Fruit fly (Drosophila melanogaster) whole organism, embryonic: ENCODE results near the gene RpS28b.

Source experiments
- CG11695 ChIP-seq: fragments of 200-800 bp; sonication (Bioruptor generic); IDR thresholded peaks from 3 replicates; pipeline ENCODE4 v1.3.6; 2022; ENCODE audit warnings: missing biosample characterization, missing genetic modification characterization
- CG14860 ChIP-seq: fragments of 200-800 bp; sonication (Bioruptor generic); IDR thresholded peaks from 3 replicates; pipeline ENCODE4 v1.3.6; 2022; ENCODE audit warnings: missing biosample characterization, missing genetic modification characterization; ENCODE audit not compliant: partially characterized antibody
- CG17568 ChIP-seq: fragments of 200-800 bp; sonication (Bioruptor generic); optimal IDR thresholded peaks from 2 replicates; lab custom pipeline; 2018; ENCODE audit warnings: missing biosample characterization, mild to moderate bottlenecking, missing genetic modification characterization, moderate library complexity
- CG17912 ChIP-seq: fragments of 200-800 bp; sonication (Bioruptor generic); optimal IDR thresholded peaks from 2 replicates; lab custom pipeline; 2018; ENCODE audit warnings: missing biosample characterization, mild to moderate bottlenecking, missing genetic modification characterization
- CG2120 ChIP-seq: fragments of 200-800 bp; sonication (Bioruptor generic); optimal IDR thresholded peaks from 3 replicates; lab custom pipeline; 2016; ENCODE audit warnings: missing biosample characterization, missing genetic modification characterization
- CG30403 ChIP-seq: fragments of 200-800 bp; sonication (Bioruptor generic); optimal IDR thresholded peaks from 3 replicates; lab custom pipeline; 2016; ENCODE audit warnings: missing biosample characterization, missing genetic modification characterization
- CG30431 ChIP-seq: fragments of 200-800 bp; sonication (Bioruptor generic); optimal IDR thresholded peaks from 2 replicates; lab custom pipeline; 2017; ENCODE audit warnings: missing biosample characterization, missing genetic modification characterization
- CG3065 ChIP-seq: fragments of 200-800 bp; sonication (Bioruptor generic); optimal IDR thresholded peaks from 2 replicates; lab custom pipeline; 2016; ENCODE audit warnings: missing biosample characterization, missing genetic modification characterization
- CG31441 ChIP-seq: fragments of 200-800 bp; sonication (Bioruptor generic); IDR thresholded peaks from 2 replicates; pipeline ENCODE4 v1.3.6; 2022; ENCODE audit warnings: missing biosample characterization, missing genetic modification characterization
- CG32767 ChIP-seq: fragments of 200-800 bp; sonication (Bioruptor generic); IDR thresholded peaks from 2 replicates; pipeline ENCODE4 v1.3.6; 2022; ENCODE audit warnings: missing biosample characterization, missing genetic modification characterization
- CG34376 ChIP-seq: fragments of 200-800 bp; sonication (Bioruptor generic); optimal IDR thresholded peaks from 2 replicates; lab custom pipeline; 2018; ENCODE audit warnings: missing biosample characterization, mild to moderate bottlenecking, missing genetic modification characterization
- CG3995 ChIP-seq: fragments of 200-800 bp; sonication (Bioruptor generic); optimal IDR thresholded peaks from 3 replicates; lab custom pipeline; 2016; ENCODE audit warnings: missing biosample characterization, missing genetic modification characterization
- CG4424 ChIP-seq: fragments of 200-800 bp; sonication (Bioruptor generic); optimal IDR thresholded peaks from 3 replicates; lab custom pipeline; 2016; ENCODE audit warnings: missing biosample characterization, missing genetic modification characterization
- CG6791 ChIP-seq: fragments of 200-800 bp; sonication (Bioruptor generic); IDR thresholded peaks from 3 replicates; pipeline ENCODE4 v1.3.6; 2022; ENCODE audit warnings: missing biosample characterization, missing genetic modification characterization; ENCODE audit not compliant: partially characterized antibody
- CG7271 ChIP-seq: fragments of 200-800 bp; sonication (Bioruptor generic); optimal IDR thresholded peaks from 2 replicates; lab custom pipeline; 2018; ENCODE audit warnings: missing biosample characterization, mild to moderate bottlenecking, missing genetic modification characterization, moderate library complexity
- CG7372 ChIP-seq: fragments of 200-800 bp; sonication (Bioruptor generic); IDR thresholded peaks from 2 replicates; pipeline ENCODE4 v1.3.6; 2022; ENCODE audit warnings: missing biosample characterization, missing genetic modification characterization
- CG7963 ChIP-seq: fragments of 200-800 bp; sonication (Bioruptor generic); IDR thresholded peaks from 3 replicates; pipeline ENCODE4 v1.3.6; 2022; ENCODE audit warnings: missing biosample characterization, missing genetic modification characterization; ENCODE audit not compliant: partially characterized antibody
- CrebB ChIP-seq: fragments of 200-800 bp; sonication (Bioruptor generic); optimal IDR thresholded peaks from 3 replicates; lab custom pipeline; 2018; ENCODE audit warnings: missing biosample characterization, mild to moderate bottlenecking, missing genetic modification characterization
- Doc2 ChIP-seq: fragments of 200-800 bp; sonication (Bioruptor generic); IDR thresholded peaks from 2 replicates; pipeline ENCODE4 v1.3.6; 2022; ENCODE audit warnings: missing biosample characterization, missing genetic modification characterization
- Fer1 ChIP-seq: fragments of 200-800 bp; sonication (Bioruptor generic); optimal IDR thresholded peaks from 2 replicates; lab custom pipeline; 2017; ENCODE audit warnings: missing biosample characterization, mild to moderate bottlenecking, missing genetic modification characterization
- Gsc ChIP-seq: fragments of 200-800 bp; sonication (Bioruptor generic); IDR thresholded peaks from 2 replicates; pipeline ENCODE4 v1.3.6; 2022; ENCODE audit warnings: missing biosample characterization, missing genetic modification characterization
- H15 ChIP-seq: fragments of 200-800 bp; sonication (Bioruptor generic); IDR thresholded peaks from 3 replicates; pipeline ENCODE4 v1.3.6; 2022; ENCODE audit warnings: missing biosample characterization, missing genetic modification characterization
- HLHmδ ChIP-seq: fragments of 200-800 bp; sonication (Bioruptor generic); optimal IDR thresholded peaks from 2 replicates; lab custom pipeline; 2018; ENCODE audit warnings: missing biosample characterization, mild to moderate bottlenecking, missing genetic modification characterization, moderate library complexity
- Hmr ChIP-seq: fragments of 200-800 bp; sonication (Bioruptor generic); optimal IDR thresholded peaks from 3 replicates; lab custom pipeline; 2017; ENCODE audit warnings: mild to moderate bottlenecking, missing biosample characterization, missing genetic modification reagents, missing genetic modification characterization
- MTF-1 ChIP-seq: fragments of 200-800 bp; sonication (Bioruptor generic); optimal IDR thresholded peaks from 2 replicates; lab custom pipeline; 2018; ENCODE audit warnings: missing biosample characterization, mild to moderate bottlenecking, missing genetic modification characterization, borderline replicate concordance
- Myb ChIP-seq: fragments of 200-800 bp; sonication (Bioruptor generic); optimal IDR thresholded peaks from 2 replicates; lab custom pipeline; 2016; ENCODE audit warnings: missing biosample characterization, missing genetic modification characterization
- Ravus ChIP-seq: fragments of 200-800 bp; sonication (Bioruptor generic); IDR thresholded peaks from 2 replicates; pipeline ENCODE4 v1.3.6; 2022; ENCODE audit warnings: missing biosample characterization, missing genetic modification characterization
- Six4 ChIP-seq: fragments of 200-800 bp; sonication (Bioruptor generic); optimal IDR thresholded peaks from 2 replicates; lab custom pipeline; 2016; ENCODE audit warnings: missing biosample characterization, missing genetic modification characterization
- ap ChIP-seq: fragments of 200-800 bp; sonication (Bioruptor generic); IDR thresholded peaks from 2 replicates; pipeline ENCODE4 v1.3.6; 2022; ENCODE audit warnings: missing biosample characterization, missing genetic modification characterization
- bbx ChIP-seq: fragments of 200-800 bp; sonication (Bioruptor generic); IDR thresholded peaks from 2 replicates; pipeline ENCODE4 v1.3.6; 2022; ENCODE audit warnings: missing biosample characterization, missing genetic modification characterization; ENCODE audit not compliant: partially characterized antibody
- bigmax ChIP-seq: fragments of 200-800 bp; sonication (Bioruptor generic); optimal IDR thresholded peaks from 2 replicates; lab custom pipeline; 2018; ENCODE audit warnings: missing biosample characterization, mild to moderate bottlenecking, missing genetic modification characterization
- chinmo ChIP-seq: fragments of 200-800 bp; sonication (Bioruptor generic); IDR thresholded peaks from 4 replicates; pipeline ENCODE4 v1.3.6; 2022; ENCODE audit warnings: missing biosample characterization, missing genetic modification characterization; ENCODE audit not compliant: partially characterized antibody
- ci ChIP-seq: fragments of 200-800 bp; sonication (Bioruptor generic); IDR thresholded peaks from 3 replicates; pipeline ENCODE4 v1.3.6; 2022; ENCODE audit warnings: missing biosample characterization, missing genetic modification characterization
- crol ChIP-seq: fragments of 200-800 bp; sonication (Bioruptor generic); IDR thresholded peaks from 2 replicates; pipeline ENCODE4 v1.3.6; 2022; ENCODE audit warnings: missing biosample characterization, missing genetic modification characterization
- dan ChIP-seq: fragments of 200-800 bp; sonication (Bioruptor generic); IDR thresholded peaks from 2 replicates; pipeline ENCODE4 v1.3.6; 2022; ENCODE audit warnings: missing biosample characterization, missing genetic modification characterization
- emc ChIP-seq: fragments of 200-800 bp; sonication (Bioruptor generic); optimal IDR thresholded peaks from 2 replicates; lab custom pipeline; 2016; ENCODE audit warnings: missing biosample characterization, missing genetic modification characterization
- h ChIP-seq: fragments of >200 bp; optimal IDR thresholded peaks from 2 replicates; lab custom pipeline; 2017
- ham ChIP-seq: fragments of 200-800 bp; sonication (Bioruptor generic); IDR thresholded peaks from 2 replicates; pipeline ENCODE4 v1.3.6; 2022; ENCODE audit warnings: missing biosample characterization, missing genetic modification characterization
- hb ChIP-seq: fragments of 200-800 bp; sonication (Bioruptor generic); IDR thresholded peaks from 3 replicates; pipeline ENCODE4 v1.3.6; 2022; ENCODE audit warnings: missing biosample characterization, missing genetic modification characterization; ENCODE audit not compliant: partially characterized antibody
- hkb ChIP-seq, 2 experiments: fragments of 200-800 bp in 1 of 2; fragments of >200 bp in 1 of 2; sonication (Bioruptor generic) in 1 of 2; IDR thresholded peaks in 1 of 2; optimal IDR thresholded peaks in 1 of 2; 2 replicates each; pipeline versions ENCODE4 v1.3.6 to Lab custom; 2017 to 2022; ENCODE audit warnings: missing biosample characterization in 1 of 2, missing genetic modification characterization in 1 of 2
- insv ChIP-seq, 2 experiments: fragments of 200-800 bp; sonication (Bioruptor generic); optimal IDR thresholded peaks; 3 replicates each; lab custom pipeline; 2016 to 2018; ENCODE audit warnings: missing biosample characterization in 2 of 2, missing genetic modification characterization in 2 of 2
- kni ChIP-seq: fragments of 200-800 bp; sonication (Bioruptor generic); optimal IDR thresholded peaks from 3 replicates; lab custom pipeline; 2017; ENCODE audit warnings: mild to moderate bottlenecking, missing biosample characterization, missing genetic modification reagents, missing genetic modification characterization
- lilli ChIP-seq: fragments of 200-800 bp; sonication (Bioruptor generic); optimal IDR thresholded peaks from 3 replicates; lab custom pipeline; 2016; ENCODE audit warnings: missing biosample characterization, missing genetic modification characterization
- pita ChIP-seq: fragments of 200-800 bp; sonication (Bioruptor generic); optimal IDR thresholded peaks from 2 replicates; lab custom pipeline; 2017; ENCODE audit warnings: missing biosample characterization, mild to moderate bottlenecking, missing genetic modification characterization
- pnt ChIP-seq: fragments of 200-800 bp; sonication (Bioruptor generic); optimal IDR thresholded peaks from 3 replicates; lab custom pipeline; 2016; ENCODE audit warnings: missing biosample characterization, missing genetic modification characterization
- salm ChIP-seq: fragments of 200-800 bp; sonication (Bioruptor generic); optimal IDR thresholded peaks from 2 replicates; lab custom pipeline; 2018; ENCODE audit warnings: missing biosample characterization, mild to moderate bottlenecking, missing genetic modification characterization
- sc ChIP-seq, 3 experiments: fragments of >200 bp in 2 of 3; fragments of 200-800 bp in 1 of 3; sonication (Bioruptor generic) in 1 of 3; optimal IDR thresholded peaks; 2 replicates in 2 of 3; 3 replicates in 1 of 3; lab custom pipeline; 2017; ENCODE audit warnings: mild to moderate bottlenecking in 1 of 3, missing biosample characterization in 1 of 3, missing genetic modification characterization in 1 of 3, missing genetic modification reagents in 1 of 3
- sens-2 ChIP-seq: fragments of 200-800 bp; sonication (Bioruptor generic); IDR thresholded peaks from 2 replicates; pipeline ENCODE4 v1.3.6; 2022; ENCODE audit warnings: missing biosample characterization, missing genetic modification characterization
- vvl ChIP-seq: fragments of 200-800 bp; sonication (Bioruptor generic); IDR thresholded peaks from 2 replicates; pipeline ENCODE4 v1.3.6; 2022; ENCODE audit warnings: missing biosample characterization, missing genetic modification characterization
- wek ChIP-seq: fragments of 200-800 bp; sonication (Bioruptor generic); optimal IDR thresholded peaks from 3 replicates; lab custom pipeline; 2018; ENCODE audit warnings: missing biosample characterization, mild to moderate bottlenecking, missing genetic modification characterization, moderate library complexity

RpS28b gene

dm6 chrX:9550565-9551145, 3.8 kb upstream of the RpS28b start, which contains the start of gene CG32700 (continued):
- TF ChIP-seq CG6791 (0 out of 3 replicates have a peak, but pooled peaks have one; percentile 22), chinmo (GFP tag; lab: Robert Waterston, UW) (0 out of 4 replicates have a peak, but pooled peaks have one; percentile 50), CG31441 (GFP tag; lab: Robert Waterston, UW) (peak; percentile 64), Six4 (GFP tag; lab: Kevin White, UChicago) (no peak), ham (no peak), Fer1 (GFP tag; lab: Kevin White, UChicago) (peak; percentile 10), Myb (GFP tag; lab: Kevin White, UChicago) (no peak), wek (GFP tag; lab: Kevin White, UChicago) (no peak), CG7372 (GFP tag; lab: Robert Waterston, UW) (no peak), Ravus (GFP tag; lab: Robert Waterston, UW) (no peak), CG11695 (GFP tag; lab: Robert Waterston, UW) (0 out of 3 replicates have a peak, but pooled peaks have one; percentile 24), CG2120 (no peak), kni (GFP tag; lab: Kevin White, UChicago) (no peak), hb (GFP tag; lab: Robert Waterston, UW) (no peak), insv (GFP tag; optimal IDR thresholded peaks at IDR 0.05; lab: Kevin White, UChicago) (no peak), pnt (GFP tag; lab: Kevin White, UChicago) (no peak), bigmax (GFP tag; lab: Kevin White, UChicago) (no peak), pita (GFP tag; lab: Kevin White, UChicago) (peak; percentile 14), CrebB (no peak), CG32767 (GFP tag; lab: Robert Waterston, UW) (no peak), sc (optimal IDR thresholded peaks at IDR 0.05; lab: Kevin White, UChicago) (no peak), sc (GFP tag; optimal IDR thresholded peaks at IDR 0.05; lab: Kevin White, UChicago) (no peak), CG30403 (no peak), H15 (GFP tag; lab: Robert Waterston, UW) (no peak), lilli (GFP tag; lab: Kevin White, UChicago) (no peak), crol (GFP tag; lab: Robert Waterston, UW) (no peak), CG7963 (no peak), CG34376 (GFP tag; lab: Kevin White, UChicago) (no peak), hkb (optimal IDR thresholded peaks at IDR 0.05; lab: Kevin White, UChicago) (no peak), hkb (GFP tag; IDR thresholded peaks at IDR 0.05; lab: Robert Waterston, UW) (peak; percentile 41; the same call in 1 of the 2 replicates), Gsc (GFP tag; lab: Robert Waterston, UW) (no peak), CG4424 (GFP tag; lab: Kevin White, UChicago) (peak; percentile 8), vvl (no peak), h (lab: Kevin White, UChicago) (no peak), salm (tag; lab: Kevin White, UChicago) (no peak), bbx (GFP tag; lab: Robert Waterston, UW) (peak; percentile 34; the same call in 1 of the 2 replicates), sens-2 (GFP tag; lab: Robert Waterston, UW) (no peak), CG30431 (no peak), CG17568 (GFP tag; lab: Kevin White, UChicago) (no peak), CG3995 (GFP tag; lab: Kevin White, UChicago) (peak; percentile 97), MTF-1 (GFP tag; lab: Kevin White, UChicago) (no peak), HLHmδ (GFP tag; lab: Kevin White, UChicago) (no peak), CG14860 (GFP tag; lab: Robert Waterston, UW) (no peak), Doc2 (GFP tag; lab: Robert Waterston, UW) (no peak), Hmr (peak; percentile 13), emc (GFP tag; lab: Kevin White, UChicago) (no peak), CG7271 (no peak), ap (no peak), dan (no peak), CG17912 (GFP tag; lab: Kevin White, UChicago) (no peak), ci (peak; percentile 40; the same call in 1 of the 3 replicates), CG3065 (GFP tag; lab: Kevin White, UChicago) (no peak)
